Worm (Caenorhabditis elegans): ENCODE results near the gene K03B8.11.
"Not testable (repeated sequence)": the region's sequence is repeated elsewhere in the genome, so short reads cannot be mapped to it uniquely, and the experiment has no call there.

ce11 chrV:11396134-11396533, 5.8 kb upstream of the K03B8.11 start, which contains the start of gene nas-18:
- not testable (repeated sequence) for TF ChIP-seq mdl-1 (tag; optimal IDR thresholded peaks at IDR 0.05); egl-27 (tag; optimal IDR thresholded peaks at IDR 0.05); tbx-2 (tag; optimal IDR thresholded peaks at IDR 0.05); zag-1 (tag; optimal IDR thresholded peaks at IDR 0.05); ama-1 (optimal IDR thresholded peaks at IDR 0.05); ztf-11 (tag; optimal IDR thresholded peaks at IDR 0.05); skn-1 (tag; optimal IDR thresholded peaks at IDR 0.05); nhr-67 (tag; optimal IDR thresholded peaks at IDR 0.05); nhr-11 (tag; optimal IDR thresholded peaks at IDR 0.05); lin-15B (tag; optimal IDR thresholded peaks at IDR 0.05)
